Worm (Caenorhabditis elegans): Measurements from ENCODE around the gene osm-6.

The osm-6 gene

DNA sequence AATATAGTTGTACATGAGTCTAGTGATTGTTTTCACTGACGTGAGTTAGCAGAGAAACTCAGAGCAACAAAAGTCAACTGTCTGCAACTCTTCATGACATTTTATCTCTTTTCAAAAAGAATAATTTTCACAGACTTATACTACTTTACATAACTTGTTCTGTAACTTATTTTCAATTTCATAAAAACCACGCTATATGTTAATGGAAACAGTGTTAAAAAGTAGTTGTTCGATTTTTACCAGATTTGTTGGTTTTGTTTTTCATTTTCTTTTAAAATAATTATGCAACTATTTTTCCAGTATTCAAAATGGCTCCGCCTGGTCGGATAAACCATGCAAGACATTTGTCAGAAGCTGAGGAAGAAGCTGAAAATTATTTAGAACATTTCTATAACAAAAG is 52.2 kb downstream of the osm-6 start, which contains the start of gene sulp-4:
Gene sulp-4 (plus strand): TSS at position 301 of the 400 bp plus-strand sequence.
- TF ChIP-seq mes-2 (tag; optimal IDR thresholded peaks at IDR 0.05; ENCODE audit: poor library complexity, severe bottlenecking) (no peak), ceh-20 (GFP tag; IDR thresholded peaks at IDR 0.05) (no peak), Y48G9A.11 (GFP tag; IDR thresholded peaks at IDR 0.05) (no peak), unc-62 (GFP tag; optimal IDR thresholded peaks at IDR 0.05 in 1 of 2) (no peak), unc-62 (tag; optimal IDR thresholded peaks at IDR 0.05) (no peak), lin-15B (tag; optimal IDR thresholded peaks at IDR 0.05) (no peak), zfp-3 (GFP tag; conservative IDR thresholded peaks at IDR 0.05) (no peak), aha-1 (tag) (no peak), spr-1 (tag; optimal IDR thresholded peaks at IDR 0.05) (no peak), nhr-76 (tag; optimal IDR thresholded peaks at IDR 0.05) (no peak), tra-1 (GFP tag; IDR thresholded peaks at IDR 0.05) (no peak), zag-1 (tag; optimal IDR thresholded peaks at IDR 0.05) (no peak), dmd-8 (GFP tag; IDR thresholded peaks at IDR 0.05) (no peak), T20F7.1 (GFP tag; optimal IDR thresholded peaks at IDR 0.05) (no peak), nhr-11 (tag; optimal IDR thresholded peaks at IDR 0.05) (no peak), mdt-29 (GFP tag; IDR thresholded peaks at IDR 0.05) (no peak), ZK337.2 (GFP tag; IDR thresholded peaks at IDR 0.05) (no peak), ctbp-1 (GFP tag; IDR thresholded peaks at IDR 0.05) (no peak), egl-27 (tag; optimal IDR thresholded peaks at IDR 0.05) (no peak), zip-2 (tag; optimal IDR thresholded peaks at IDR 0.05) (no peak)

All from whole organism, L4 larva.